Fruit fly (Drosophila melanogaster): ENCODE results near the gene disco-r.

disco-r gene

DNA sequence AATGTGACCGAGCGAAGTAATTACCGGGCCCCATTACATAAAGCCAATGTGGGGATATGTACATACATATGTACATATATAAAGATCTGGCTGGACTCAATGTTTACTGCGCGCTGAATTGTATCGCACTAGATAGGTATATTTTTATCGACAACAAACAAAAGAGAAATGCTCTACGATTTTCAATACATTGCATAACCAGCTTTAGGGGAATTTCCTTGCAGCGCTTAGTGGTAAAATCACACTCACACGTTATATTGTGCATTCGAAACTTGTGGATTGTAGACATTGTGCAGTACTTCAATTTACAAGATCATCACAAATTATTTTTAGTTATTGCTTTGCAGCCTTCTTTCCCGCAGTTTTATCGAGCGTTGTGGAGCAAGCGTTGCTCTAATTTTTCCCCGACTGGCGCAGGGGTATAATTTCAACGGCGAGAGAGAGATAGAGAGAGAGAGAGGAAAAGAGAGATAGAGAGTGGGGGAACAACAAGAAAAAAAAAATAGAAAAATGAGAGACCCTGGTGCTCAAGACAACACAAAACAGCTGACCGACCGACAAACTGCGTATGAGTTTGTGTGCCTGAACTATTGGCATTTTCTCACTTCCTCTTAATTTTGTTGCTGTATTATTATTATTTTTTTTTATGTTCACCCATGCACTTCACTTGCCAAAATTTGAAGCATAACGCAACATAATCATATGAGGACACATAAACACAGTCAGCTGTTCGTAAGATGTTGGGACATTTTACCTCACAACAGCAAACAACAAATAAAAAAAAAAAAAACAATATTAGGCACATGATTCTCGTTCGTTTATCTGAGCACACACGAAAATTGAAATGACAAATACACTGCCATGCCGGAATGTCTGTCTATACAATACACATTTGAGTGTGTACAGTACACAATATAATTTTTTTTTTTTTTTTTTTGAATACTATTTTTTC is 59.5 kb downstream of the disco-r start:
- TF ChIP-seq woc (GFP tag; optimal IDR thresholded peaks at IDR 0.05) (no peak), Dif (GFP tag; optimal IDR thresholded peaks at IDR 0.05; ENCODE audit: partially characterized antibody) (peak; percentile 25), dl (GFP tag; optimal IDR thresholded peaks at IDR 0.05; ENCODE audit: insufficient read depth in 1 of 2, partially characterized antibody in 2 of 2) (peak in 1 of 2 experiments; percentile 52), CrebA (GFP tag; optimal IDR thresholded peaks at IDR 0.05; ENCODE audit: borderline replicate concordance) (no peak), sv (GFP tag; optimal IDR thresholded peaks at IDR 0.05) (no peak), Hnf4 (GFP tag; optimal IDR thresholded peaks at IDR 0.05) (no peak)

dm6 chrX:16088279-16088678 is 60.5 kb downstream of the disco-r start:
- TF ChIP-seq foxo (GFP tag; optimal IDR thresholded peaks at IDR 0.05) (no peak), rgr (GFP tag; optimal IDR thresholded peaks at IDR 0.05) (no peak), Rel (GFP tag; optimal IDR thresholded peaks at IDR 0.05) (no peak), Rel (tag; optimal IDR thresholded peaks at IDR 0.05) (no peak), pan (optimal IDR thresholded peaks at IDR 0.05) (no peak)

DNA sequence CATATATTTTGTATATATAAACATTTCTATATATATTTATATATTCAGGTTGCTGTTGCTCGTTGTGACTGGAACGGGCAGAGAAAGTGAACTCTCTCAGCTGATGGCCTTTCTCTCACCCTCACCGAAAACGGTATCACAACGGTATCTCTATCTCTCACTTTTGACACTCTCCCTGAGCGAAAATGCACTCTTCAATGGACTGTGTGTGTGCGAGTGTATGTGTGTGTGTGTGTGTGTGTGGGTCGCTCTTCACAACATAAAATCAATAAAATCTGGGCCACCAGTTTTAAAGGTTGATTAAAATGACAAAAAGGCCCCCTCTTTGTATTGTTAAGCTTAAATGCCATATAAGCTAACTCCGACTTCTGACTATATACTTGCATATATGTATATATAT is 61.3 kb downstream of the disco-r start:
- TF ChIP-seq pan (optimal IDR thresholded peaks at IDR 0.05) = no peak
- TF ChIP-seq Dif (GFP tag; optimal IDR thresholded peaks at IDR 0.05; ENCODE audit: partially characterized antibody) = peak; percentile 28

DNA sequence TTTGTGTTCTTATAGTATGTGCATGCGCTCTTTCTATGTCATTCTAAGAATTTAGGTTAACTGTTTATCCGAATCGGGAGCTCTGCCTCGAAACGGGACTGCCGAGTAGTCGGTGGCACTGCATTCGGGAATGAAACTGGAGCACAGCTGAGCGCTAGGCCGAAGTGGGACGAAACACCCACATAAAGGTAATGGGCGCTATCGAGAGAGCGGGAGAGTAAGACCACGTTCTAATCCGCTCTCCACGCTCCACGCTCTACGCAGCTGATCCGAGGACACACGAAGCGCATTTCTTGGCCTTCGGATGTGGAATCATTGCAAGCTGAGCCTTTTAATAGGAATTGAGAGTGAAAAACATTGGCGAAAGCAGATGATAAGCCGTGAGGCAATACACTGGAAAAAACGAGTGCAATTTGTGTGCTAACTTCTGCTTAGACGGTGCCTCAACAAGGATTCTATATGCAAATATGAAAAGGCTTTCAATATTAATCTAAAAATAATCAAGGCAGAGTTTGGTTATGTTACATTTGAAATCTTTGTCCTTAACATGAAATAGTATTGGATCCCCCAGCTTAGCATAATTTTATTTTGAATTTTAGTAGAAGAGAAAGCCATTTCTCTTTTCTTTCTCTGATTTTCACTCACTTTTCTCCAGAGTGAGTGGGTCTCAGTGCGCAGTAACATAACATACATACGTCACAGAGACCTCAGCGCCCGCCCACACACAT is 62.7 kb downstream of the disco-r start:
- TF ChIP-seq OdsH (GFP tag; optimal IDR thresholded peaks at IDR 0.05) (peak; percentile 3), ey (GFP tag; optimal IDR thresholded peaks at IDR 0.05) (peak; percentile 38), jim (GFP tag; optimal IDR thresholded peaks at IDR 0.05) (no peak), fru (GFP tag; optimal IDR thresholded peaks at IDR 0.05) (peak; percentile 32)

DNA sequence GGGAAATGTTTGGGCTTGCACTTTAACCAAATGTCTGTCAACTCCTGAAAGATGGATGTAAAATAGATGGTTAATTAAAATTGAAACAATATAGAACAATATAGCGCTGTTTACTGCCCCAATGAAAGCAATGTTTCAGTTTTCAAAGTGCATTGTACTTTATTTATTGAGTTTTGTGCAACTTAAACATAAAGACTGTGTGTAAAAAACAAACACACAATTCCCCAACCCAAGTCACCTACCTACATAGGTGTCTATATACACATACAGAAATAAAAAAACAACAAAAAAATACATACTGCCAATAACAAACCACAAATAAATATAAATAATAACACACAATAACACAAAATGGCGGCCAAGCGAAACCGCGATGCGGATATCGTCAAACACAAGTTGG is 65.8 kb downstream of the disco-r start, which contains the start of gene CG8958:
CG8958 (plus strand) TSS at position 301 of the 400 bp plus-strand sequence.
- no peak for TF ChIP-seq dl (GFP tag; optimal IDR thresholded peaks at IDR 0.05; ENCODE audit: insufficient read depth in 1 of 2, partially characterized antibody in 2 of 2)
- no peak for TF ChIP-seq HLH106 (tag; optimal IDR thresholded peaks at IDR 0.05)
- no peak for TF ChIP-seq lola (GFP tag; optimal IDR thresholded peaks at IDR 0.05)

dm6 chrX:16073375-16073982 is 75.3 kb downstream of the disco-r start, which contains the start of gene Nipsnap:
Gene Nipsnap (minus strand): TSS chrX:16073568.
- TF ChIP-seq GATAd (GFP tag; optimal IDR thresholded peaks at IDR 0.05) (no peak), dmrt93B (GFP tag; optimal IDR thresholded peaks at IDR 0.05) (no peak), jim (GFP tag; optimal IDR thresholded peaks at IDR 0.05) (no peak), N (GFP tag; optimal IDR thresholded peaks at IDR 0.05) (no peak), usp (GFP tag; optimal IDR thresholded peaks at IDR 0.05) (no peak), pan (optimal IDR thresholded peaks at IDR 0.05) (no peak), sv (GFP tag; optimal IDR thresholded peaks at IDR 0.05) (no peak), HLH106 (tag; optimal IDR thresholded peaks at IDR 0.05) (no peak), lola (GFP tag; optimal IDR thresholded peaks at IDR 0.05) (no peak), Hr83 (GFP tag; optimal IDR thresholded peaks at IDR 0.05; ENCODE audit: poor library complexity, severe bottlenecking) (peak; percentile 37), Mio (GFP tag; optimal IDR thresholded peaks at IDR 0.05) (no peak), woc (GFP tag; optimal IDR thresholded peaks at IDR 0.05) (no peak), Myc (optimal IDR thresholded peaks at IDR 0.05) (no peak), Jra (GFP tag; optimal IDR thresholded peaks at IDR 0.05) (peak; percentile 11), Dif (GFP tag; optimal IDR thresholded peaks at IDR 0.05; ENCODE audit: partially characterized antibody) (no peak), Hnf4 (GFP tag; optimal IDR thresholded peaks at IDR 0.05) (peak; percentile 8), Dfd (GFP tag; optimal IDR thresholded peaks at IDR 0.05) (no peak), Abd-B (GFP tag; optimal IDR thresholded peaks at IDR 0.05) (no peak), tai (GFP tag; optimal IDR thresholded peaks at IDR 0.05) (no peak)
